Fruit fly (Drosophila melanogaster) whole organism, embryonic: Measurements from ENCODE around the gene wfs1.
A peak's percentile ranks its signal among the peaks of the same experiment; 100 is the strongest.

Experiments
- Adf1 ChIP-seq: fragments of 200-800 bp; sonication (Bioruptor generic); IDR thresholded peaks from 2 replicates; pipeline ENCODE4 v1.3.6; 2022; ENCODE audit warnings: missing biosample characterization, missing genetic modification characterization
- Bgb ChIP-seq: fragments of 200-800 bp; sonication (Bioruptor generic); IDR thresholded peaks from 2 replicates; pipeline ENCODE4 v1.3.6; 2022; ENCODE audit warnings: missing biosample characterization, missing genetic modification characterization; ENCODE audit not compliant: partially characterized antibody
- C15 ChIP-seq: fragments of 200-800 bp; sonication (Bioruptor generic); IDR thresholded peaks from 3 replicates; pipeline ENCODE4 v1.3.6; 2022; ENCODE audit warnings: missing biosample characterization, missing genetic modification characterization
- CG10209 ChIP-seq: fragments of 200-800 bp; sonication (Bioruptor generic); optimal IDR thresholded peaks from 3 replicates; lab custom pipeline; 2017; ENCODE audit warnings: missing biosample characterization, mild to moderate bottlenecking, missing genetic modification characterization, missing genetic modification reagents
- CG10321 ChIP-seq: fragments of 200-800 bp; sonication (Bioruptor generic); IDR thresholded peaks from 2 replicates; pipeline ENCODE4 v1.3.6; 2022; ENCODE audit warnings: missing biosample characterization, missing genetic modification characterization
- CG11456 ChIP-seq: fragments of 200-800 bp; sonication (Bioruptor generic); IDR thresholded peaks from 3 replicates; pipeline ENCODE4 v1.3.6; 2022; ENCODE audit warnings: missing biosample characterization, missing genetic modification characterization
- CG12236 ChIP-seq: fragments of 200-800 bp; sonication (Bioruptor generic); optimal IDR thresholded peaks from 2 replicates; lab custom pipeline; 2016; ENCODE audit warnings: missing biosample characterization, missing genetic modification characterization
- CG12391 ChIP-seq: fragments of 200-800 bp; sonication (Bioruptor generic); optimal IDR thresholded peaks from 3 replicates; lab custom pipeline; 2018; ENCODE audit warnings: missing biosample characterization, mild to moderate bottlenecking, missing genetic modification characterization, moderate library complexity
- CG1602 ChIP-seq: fragments of 200-800 bp; sonication (Bioruptor generic); optimal IDR thresholded peaks from 3 replicates; lab custom pipeline; 2016; ENCODE audit warnings: missing biosample characterization, missing genetic modification characterization
- CG17328 ChIP-seq: fragments of 200-800 bp; sonication (Bioruptor generic); IDR thresholded peaks from 2 replicates; pipeline ENCODE4 v1.3.6; 2022; ENCODE audit warnings: missing biosample characterization, missing genetic modification characterization
- CG17361 ChIP-seq: fragments of 200-800 bp; sonication (Bioruptor generic); IDR thresholded peaks from 3 replicates; pipeline ENCODE4 v1.3.6; 2022; ENCODE audit warnings: missing biosample characterization, missing genetic modification characterization
- CG31441 ChIP-seq: fragments of 200-800 bp; sonication (Bioruptor generic); IDR thresholded peaks from 2 replicates; pipeline ENCODE4 v1.3.6; 2022; ENCODE audit warnings: missing biosample characterization, missing genetic modification characterization
- CG3407 ChIP-seq: fragments of 200-800 bp; sonication (Bioruptor generic); optimal IDR thresholded peaks from 2 replicates; lab custom pipeline; 2018; ENCODE audit warnings: missing biosample characterization, mild to moderate bottlenecking, missing genetic modification characterization
- CG3726 ChIP-seq: fragments of 200-800 bp; sonication (Bioruptor generic); IDR thresholded peaks from 3 replicates; pipeline ENCODE4, ENCODE4 v1.3.6; 2022; ENCODE audit warnings: missing biosample characterization, missing genetic modification characterization
- CG4328 ChIP-seq: fragments of 200-800 bp; sonication (Bioruptor generic); optimal IDR thresholded peaks from 3 replicates; lab custom pipeline; 2017; ENCODE audit warnings: missing biosample characterization, missing genetic modification reagents, missing genetic modification characterization
- CG5245 ChIP-seq: fragments of 200-800 bp; sonication (Bioruptor generic); optimal IDR thresholded peaks from 3 replicates; lab custom pipeline; 2016; ENCODE audit warnings: missing biosample characterization, missing genetic modification characterization
- CG6689 ChIP-seq: fragments of 200-800 bp; sonication (Bioruptor generic); IDR thresholded peaks from 2 replicates; pipeline ENCODE4 v1.3.6; 2022; ENCODE audit warnings: missing biosample characterization, missing genetic modification characterization
- CG7372 ChIP-seq: fragments of 200-800 bp; sonication (Bioruptor generic); IDR thresholded peaks from 2 replicates; pipeline ENCODE4 v1.3.6; 2022; ENCODE audit warnings: missing biosample characterization, missing genetic modification characterization
- CG7963 ChIP-seq: fragments of 200-800 bp; sonication (Bioruptor generic); IDR thresholded peaks from 3 replicates; pipeline ENCODE4 v1.3.6; 2022; ENCODE audit warnings: missing biosample characterization, missing genetic modification characterization; ENCODE audit not compliant: partially characterized antibody
- CG8089 ChIP-seq: fragments of 200-800 bp; sonication (Bioruptor generic); optimal IDR thresholded peaks from 3 replicates; lab custom pipeline; 2016; ENCODE audit warnings: missing biosample characterization, missing genetic modification characterization
- CG8478 ChIP-seq: fragments of >200 bp; optimal IDR thresholded peaks from 2 replicates; lab custom pipeline; 2018
- Dll ChIP-seq: fragments of 200-800 bp; sonication (Bioruptor generic); IDR thresholded peaks from 4 replicates; pipeline ENCODE4 v1.3.6; 2022; ENCODE audit warnings: missing biosample characterization, missing genetic modification characterization; ENCODE audit not compliant: partially characterized antibody
- E2f1 ChIP-seq: fragments of 200-800 bp; sonication (Bioruptor generic); IDR thresholded peaks from 2 replicates; pipeline ENCODE4 v1.3.6; 2022; ENCODE audit warnings: missing biosample characterization, missing genetic modification characterization
- HLH3B ChIP-seq: fragments of 200-800 bp; sonication (Bioruptor generic); IDR thresholded peaks from 2 replicates; pipeline ENCODE4 v1.3.6; 2022; ENCODE audit warnings: missing biosample characterization, missing genetic modification characterization
- HLH4C ChIP-seq: fragments of 200-800 bp; sonication (Bioruptor generic); IDR thresholded peaks from 3 replicates; pipeline ENCODE4 v1.3.6; 2022; ENCODE audit warnings: missing biosample characterization, missing genetic modification characterization; ENCODE audit not compliant: partially characterized antibody
- HLH54F ChIP-seq: fragments of 200-800 bp; sonication (Bioruptor generic); optimal IDR thresholded peaks from 3 replicates; lab custom pipeline; 2016; ENCODE audit warnings: missing biosample characterization, missing genetic modification characterization
- Hsf ChIP-seq: fragments of 200-800 bp; sonication (Bioruptor generic); optimal IDR thresholded peaks from 3 replicates; lab custom pipeline; 2016; ENCODE audit warnings: missing biosample characterization, missing genetic modification characterization
- Nf-YB ChIP-seq: fragments of 200-800 bp; sonication (Bioruptor generic); optimal IDR thresholded peaks from 3 replicates; lab custom pipeline; 2019; ENCODE audit warnings: missing biosample characterization, mild to moderate bottlenecking, missing genetic modification characterization, moderate library complexity
- Sox102F ChIP-seq: fragments of 200-800 bp; sonication (Bioruptor generic); optimal IDR thresholded peaks from 2 replicates; lab custom pipeline; 2018; ENCODE audit warnings: missing biosample characterization, mild to moderate bottlenecking, missing genetic modification characterization, moderate library complexity
- Tbp ChIP-seq: fragments of >200 bp; optimal IDR thresholded peaks from 2 replicates; lab custom pipeline; 2018; ENCODE audit warnings: missing biosample characterization, missing genetic modification characterization
- ase ChIP-seq: fragments of 200-800 bp; sonication (Bioruptor generic); IDR thresholded peaks from 3 replicates; pipeline ENCODE4 v1.3.6; 2022; ENCODE audit warnings: missing biosample characterization, missing genetic modification characterization
- ash1 ChIP-seq: fragments of 200-800 bp; sonication (Bioruptor generic); optimal IDR thresholded peaks from 2 replicates; lab custom pipeline; 2018; ENCODE audit warnings: missing biosample characterization, mild to moderate bottlenecking, missing genetic modification characterization
- dm ChIP-seq: fragments of 200-800 bp; sonication (Bioruptor generic); optimal IDR thresholded peaks from 3 replicates; lab custom pipeline; 2016; ENCODE audit warnings: missing biosample characterization, missing genetic modification characterization
- dpn ChIP-seq, 2 experiments: fragments of 200-800 bp; sonication (Bioruptor generic); optimal IDR thresholded peaks; 3 replicates each; lab custom pipeline; 2016; ENCODE audit warnings: missing biosample characterization in 2 of 2, missing genetic modification characterization in 2 of 2
- dysf ChIP-seq: fragments of 200-800 bp; sonication (Bioruptor generic); IDR thresholded peaks from 3 replicates; pipeline ENCODE4 v1.3.6; 2022; ENCODE audit warnings: missing biosample characterization, missing genetic modification characterization
- emc ChIP-seq: fragments of 200-800 bp; sonication (Bioruptor generic); optimal IDR thresholded peaks from 2 replicates; lab custom pipeline; 2016; ENCODE audit warnings: missing biosample characterization, missing genetic modification characterization
- gfzf ChIP-seq: fragments of 200-800 bp; sonication (Bioruptor generic); optimal IDR thresholded peaks from 2 replicates; lab custom pipeline; 2016; ENCODE audit warnings: missing biosample characterization, mild to moderate bottlenecking, missing genetic modification characterization, moderate library complexity
- hb ChIP-seq: fragments of 200-800 bp; sonication (Bioruptor generic); IDR thresholded peaks from 3 replicates; pipeline ENCODE4 v1.3.6; 2022; ENCODE audit warnings: missing biosample characterization, missing genetic modification characterization; ENCODE audit not compliant: partially characterized antibody
- jigr1 ChIP-seq: fragments of 200-800 bp; sonication (Bioruptor generic); IDR thresholded peaks from 3 replicates; pipeline ENCODE4 v1.3.6; 2022; ENCODE audit warnings: missing biosample characterization, missing genetic modification characterization
- lilli ChIP-seq: fragments of 200-800 bp; sonication (Bioruptor generic); optimal IDR thresholded peaks from 3 replicates; lab custom pipeline; 2016; ENCODE audit warnings: missing biosample characterization, missing genetic modification characterization
- nerfin-1 ChIP-seq: fragments of 200-800 bp; sonication (Bioruptor generic); optimal IDR thresholded peaks from 3 replicates; lab custom pipeline; 2019; ENCODE audit warnings: missing biosample characterization, mild to moderate bottlenecking, missing genetic modification characterization, moderate library complexity
- psq ChIP-seq: fragments of 200-800 bp; sonication (Bioruptor generic); optimal IDR thresholded peaks from 2 replicates; lab custom pipeline; 2017; ENCODE audit warnings: missing biosample characterization, missing genetic modification characterization
- run ChIP-seq: fragments of 200-800 bp; sonication (Bioruptor generic); optimal IDR thresholded peaks from 3 replicates; lab custom pipeline; 2018; ENCODE audit warnings: missing biosample characterization, mild to moderate bottlenecking, missing genetic modification characterization
- sima ChIP-seq: fragments of 200-800 bp; sonication (Bioruptor generic); optimal IDR thresholded peaks from 2 replicates; lab custom pipeline; 2016; ENCODE audit warnings: missing biosample characterization, missing genetic modification characterization
- sqz ChIP-seq: fragments of 200-800 bp; sonication (Bioruptor generic); optimal IDR thresholded peaks from 3 replicates; lab custom pipeline; 2018; ENCODE audit warnings: missing biosample characterization, mild to moderate bottlenecking, missing genetic modification characterization
- tio ChIP-seq: fragments of 200-800 bp; sonication (Bioruptor generic); optimal IDR thresholded peaks from 2 replicates; lab custom pipeline; 2017; ENCODE audit warnings: missing biosample characterization, missing genetic modification characterization, inconsistent platforms
- tup ChIP-seq: fragments of 200-800 bp; sonication (Bioruptor generic); optimal IDR thresholded peaks from 2 replicates; lab custom pipeline; 2016; ENCODE audit warnings: missing biosample characterization, mild to moderate bottlenecking, missing genetic modification characterization, moderate library complexity
- vvl ChIP-seq: fragments of 200-800 bp; sonication (Bioruptor generic); IDR thresholded peaks from 2 replicates; pipeline ENCODE4 v1.3.6; 2022; ENCODE audit warnings: missing biosample characterization, missing genetic modification characterization
- wek ChIP-seq: fragments of 200-800 bp; sonication (Bioruptor generic); optimal IDR thresholded peaks from 3 replicates; lab custom pipeline; 2018; ENCODE audit warnings: missing biosample characterization, mild to moderate bottlenecking, missing genetic modification characterization, moderate library complexity

wfs1 gene

dm6 chr3R:22724149-22724973 lies 34.2 kb upstream of the wfs1 start, which contains the start of gene Irp-1A (continued):
- TF ChIP-seq CG10321 (GFP tag; lab: Robert Waterston, UW) (peak; percentile 27; the same call in 1 of the 2 replicates), CG31441 (GFP tag; lab: Robert Waterston, UW) (peak; percentile 87), Tbp (GFP tag; lab: Kevin White, UChicago) (no peak), gfzf (peak; percentile 16), tup (GFP tag; lab: Kevin White, UChicago) (no peak), CG11456 (GFP tag; lab: Robert Waterston, UW) (peak; percentile 73; the same call in 2 of the 3 replicates), lilli (peak; percentile 73), CG6689 (peak; percentile 77), sima (GFP tag; lab: Kevin White, UChicago) (no peak), CG10209 (GFP tag; lab: Kevin White, UChicago) (peak; percentile 71), Bgb (GFP tag; lab: Robert Waterston, UW) (peak; percentile 86), hb (GFP tag; lab: Robert Waterston, UW) (peak; percentile 54; the same call in 1 of the 3 replicates), Dll (GFP tag; lab: Robert Waterston, UW) (peak; percentile 87), vvl (GFP tag; lab: Robert Waterston, UW) (peak; percentile 90), Hsf (GFP tag; lab: Kevin White, UChicago) (peak; percentile 49), CG3407 (GFP tag; lab: Kevin White, UChicago) (peak; percentile 44), Nf-YB (GFP tag; lab: Kevin White, UChicago) (peak; percentile 65), ash1 (GFP tag; lab: Kevin White, UChicago) (no peak), E2f1 (GFP tag; lab: Robert Waterston, UW) (peak; percentile 84), CG12391 (peak; percentile 91), emc (GFP tag; lab: Kevin White, UChicago) (no peak), CG17328 (GFP tag; lab: Robert Waterston, UW) (peak; percentile 72; the same call in 1 of the 2 replicates), psq (GFP tag; lab: Kevin White, UChicago) (peak; percentile 0), sqz (GFP tag; lab: Kevin White, UChicago) (peak; percentile 17), Adf1 (GFP tag; lab: Robert Waterston, UW) (peak; percentile 45; the same call in 1 of the 2 replicates), CG17361 (GFP tag; lab: Robert Waterston, UW) (peak; percentile 87), Sox102F (peak; percentile 80), wek (GFP tag; lab: Kevin White, UChicago) (no peak), dysf (GFP tag; lab: Robert Waterston, UW) (peak; percentile 72; the same call in 2 of the 3 replicates), HLH4C (peak; percentile 77), CG8089 (no peak), CG12236 (GFP tag; lab: Kevin White, UChicago) (no peak), CG5245 (GFP tag; lab: Kevin White, UChicago) (no peak), dpn (GFP tag; optimal IDR thresholded peaks at IDR 0.05; lab: Kevin White, UChicago) (peak; percentile 51 to 69), nerfin-1 (tag; lab: Kevin White, UChicago) (peak; percentile 66), run (tag; lab: Kevin White, UChicago) (peak; percentile 67), ase (peak; percentile 59; the same call in 2 of the 3 replicates), CG8478 (lab: Kevin White, UChicago) (no peak), HLH54F (peak; percentile 22), CG7963 (GFP tag; lab: Robert Waterston, UW) (peak; percentile 65), CG1602 (GFP tag; lab: Kevin White, UChicago) (peak; percentile 45), HLH3B (peak; percentile 87), CG3726 (GFP tag; lab: Robert Waterston, UW) (no peak), CG7372 (peak; percentile 57; the same call in 1 of the 2 replicates), C15 (GFP tag; lab: Robert Waterston, UW) (no peak), tio (GFP tag; lab: Kevin White, UChicago) (no peak), CG4328 (GFP tag; lab: Kevin White, UChicago) (peak; percentile 51), dm (GFP tag; lab: Kevin White, UChicago) (peak; percentile 35), jigr1 (GFP tag; lab: Robert Waterston, UW) (no peak)
